Fruit fly (Drosophila melanogaster) whole organism, pupa: ENCODE measurements around the gene CG14269.

Experiments used
- CG15710 ChIP-seq: fragments of 200-800 bp; sonication (Bioruptor generic); optimal IDR thresholded peaks from 2 replicates; lab custom pipeline; 2018; ENCODE audit warnings: missing biosample characterization, mild to moderate bottlenecking, missing genetic modification characterization, moderate library complexity
- CG17806 ChIP-seq: fragments of 200-800 bp; sonication (Bioruptor generic); optimal IDR thresholded peaks from 2 replicates; lab custom pipeline; 2018; ENCODE audit warnings: missing biosample characterization, mild to moderate bottlenecking, missing genetic modification characterization, moderate library complexity
- CG32121 ChIP-seq: fragments of 200-800 bp; sonication (Bioruptor generic); IDR thresholded peaks from 2 replicates; pipeline ENCODE4 v1.3.6; 2022; ENCODE audit warnings: missing biosample characterization, missing genetic modification characterization
- CG34367 ChIP-seq: fragments of 200-800 bp; sonication (Bioruptor generic); optimal IDR thresholded peaks from 2 replicates; lab custom pipeline; 2018; ENCODE audit warnings: missing biosample characterization, mild to moderate bottlenecking, missing genetic modification characterization
- CG8159 ChIP-seq: fragments of 200-800 bp; sonication (Bioruptor generic); optimal IDR thresholded peaks from 3 replicates; lab custom pipeline; 2018; ENCODE audit warnings: missing biosample characterization, mild to moderate bottlenecking, missing genetic modification characterization, moderate library complexity
- CG8301 ChIP-seq: fragments of 200-800 bp; sonication (Bioruptor generic); optimal IDR thresholded peaks from 2 replicates; lab custom pipeline; 2018; ENCODE audit warnings: missing biosample characterization, mild to moderate bottlenecking, missing genetic modification characterization
- CG9948 ChIP-seq: fragments of 200-800 bp; sonication (Bioruptor generic); optimal IDR thresholded peaks from 2 replicates; lab custom pipeline; 2018; ENCODE audit warnings: missing biosample characterization, mild to moderate bottlenecking, missing genetic modification characterization, moderate library complexity
- Ets98B ChIP-seq: fragments of 200-800 bp; sonication (Bioruptor generic); IDR thresholded peaks from 2 replicates; pipeline ENCODE4 v1.3.6; 2022; ENCODE audit warnings: missing biosample characterization, missing genetic modification characterization
- Pif1A ChIP-seq: fragments of 200-800 bp; sonication (Bioruptor generic); optimal IDR thresholded peaks from 3 replicates; lab custom pipeline; 2016; ENCODE audit warnings: missing biosample characterization, missing genetic modification characterization
- Pif1B ChIP-seq: fragments of 200-800 bp; sonication (Bioruptor generic); optimal IDR thresholded peaks from 3 replicates; lab custom pipeline; 2016; ENCODE audit warnings: missing biosample characterization, missing genetic modification characterization
- Snoo ChIP-seq: fragments of 200-800 bp; sonication (Bioruptor generic); optimal IDR thresholded peaks from 3 replicates; lab custom pipeline; 2017; ENCODE audit warnings: missing biosample characterization, mild to moderate bottlenecking, missing genetic modification characterization, inconsistent platforms
- fd96Ca ChIP-seq: fragments of 200-800 bp; sonication (Bioruptor generic); IDR thresholded peaks from 3 replicates; pipeline ENCODE4 v1.3.6; 2022; ENCODE audit warnings: missing biosample characterization, missing genetic modification characterization

DNA sequence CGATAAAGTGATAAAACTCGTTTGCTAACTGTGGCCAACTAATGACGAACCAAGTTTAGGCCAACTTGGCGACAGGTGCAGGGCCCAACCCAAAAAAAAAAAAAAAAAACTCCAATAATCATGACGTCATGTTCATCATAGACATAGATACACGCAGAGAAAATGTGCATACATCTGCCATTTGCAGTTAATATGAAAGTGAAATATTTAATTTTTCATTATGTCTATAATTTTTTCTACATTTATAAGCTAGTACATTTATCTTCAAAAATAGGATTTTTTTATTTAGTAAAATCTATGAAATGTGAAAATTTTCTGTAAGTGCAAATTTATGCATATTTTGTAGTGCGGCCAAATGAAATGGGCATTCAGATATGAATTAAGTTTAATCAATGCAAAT lies 4.0 kb downstream of the CG14269 start:
- TF ChIP-seq Snoo (tag; lab: Kevin White, UChicago) (no peak), CG8159 (tag; lab: Kevin White, UChicago) (no peak), CG15710 (tag; lab: Kevin White, UChicago) (no peak), CG8301 (tag; lab: Kevin White, UChicago) (no peak), Pif1B (GFP tag; lab: Kevin White, UChicago) (no peak), Pif1A (no peak), CG9948 (tag; lab: Kevin White, UChicago) (peak; percentile 1), CG34367 (tag; lab: Kevin White, UChicago) (no peak), fd96Ca (GFP tag; lab: Robert Waterston, UW) (no peak), Ets98B (GFP tag; lab: Robert Waterston, UW) (peak; percentile 7; the same call in 1 of the 2 replicates), CG32121 (peak; percentile 51; the same call in 1 of the 2 replicates), CG17806 (tag; lab: Kevin White, UChicago) (no peak)
